Fruit fly (Drosophila melanogaster) whole organism, embryonic: ENCODE data around the gene CG14400.
A peak's percentile ranks its signal among the peaks of the same experiment; 100 is the strongest.

Experiments used
- ATbp ChIP-seq: fragments of 200-800 bp; sonication (Bioruptor generic); optimal IDR thresholded peaks from 2 replicates; lab custom pipeline; 2017; ENCODE audit warnings: missing biosample characterization, mild to moderate bottlenecking, missing genetic modification characterization, missing genetic modification reagents
- CG10321 ChIP-seq: fragments of 200-800 bp; sonication (Bioruptor generic); IDR thresholded peaks from 2 replicates; pipeline ENCODE4 v1.3.6; 2022; ENCODE audit warnings: missing biosample characterization, missing genetic modification characterization
- CG11247 ChIP-seq: fragments of 200-800 bp; sonication (Bioruptor generic); IDR thresholded peaks from 2 replicates; pipeline ENCODE4 v1.3.6; 2022; ENCODE audit warnings: missing biosample characterization, missing genetic modification characterization
- CG12071 ChIP-seq: fragments of 200-800 bp; sonication (Bioruptor generic); optimal IDR thresholded peaks from 3 replicates; lab custom pipeline; 2018; ENCODE audit warnings: missing biosample characterization, mild to moderate bottlenecking, missing genetic modification characterization
- CG12744 ChIP-seq: fragments of 200-800 bp; sonication (Bioruptor generic); optimal IDR thresholded peaks from 2 replicates; lab custom pipeline; 2016; ENCODE audit warnings: missing biosample characterization, missing genetic modification characterization
- CG13296 ChIP-seq: fragments of 200-800 bp; sonication (Bioruptor generic); optimal IDR thresholded peaks from 3 replicates; lab custom pipeline; 2018; ENCODE audit warnings: missing biosample characterization, mild to moderate bottlenecking, missing genetic modification characterization
- CG14441 ChIP-seq: fragments of 200-800 bp; sonication (Bioruptor generic); IDR thresholded peaks from 2 replicates; pipeline ENCODE4 v1.3.6; 2022; ENCODE audit warnings: missing biosample characterization, missing genetic modification characterization
- CG17361 ChIP-seq: fragments of 200-800 bp; sonication (Bioruptor generic); IDR thresholded peaks from 3 replicates; pipeline ENCODE4 v1.3.6; 2022; ENCODE audit warnings: missing biosample characterization, missing genetic modification characterization
- CG17568 ChIP-seq: fragments of 200-800 bp; sonication (Bioruptor generic); optimal IDR thresholded peaks from 2 replicates; lab custom pipeline; 2018; ENCODE audit warnings: missing biosample characterization, mild to moderate bottlenecking, missing genetic modification characterization, moderate library complexity
- CG18262 ChIP-seq: fragments of 200-800 bp; optimal IDR thresholded peaks from 3 replicates; lab custom pipeline; 2019; ENCODE audit warnings: missing biosample characterization, mild to moderate bottlenecking, missing genetic modification characterization, moderate library complexity
- CG18599 ChIP-seq: fragments of 200-800 bp; sonication (Bioruptor generic); optimal IDR thresholded peaks from 3 replicates; lab custom pipeline; 2017; ENCODE audit warnings: missing biosample characterization, missing genetic modification characterization, mild to moderate bottlenecking, moderate library complexity, missing genetic modification reagents
- CG2199 ChIP-seq: fragments of 200-800 bp; sonication (Bioruptor generic); IDR thresholded peaks from 3 replicates; pipeline ENCODE4 v1.3.6; 2022; ENCODE audit warnings: missing biosample characterization, missing genetic modification characterization
- CG31365 ChIP-seq: fragments of 200-800 bp; sonication (Bioruptor generic); optimal IDR thresholded peaks from 2 replicates; lab custom pipeline; 2018; ENCODE audit warnings: missing biosample characterization, mild to moderate bottlenecking, missing genetic modification characterization
- CG32767 ChIP-seq: fragments of 200-800 bp; sonication (Bioruptor generic); IDR thresholded peaks from 2 replicates; pipeline ENCODE4 v1.3.6; 2022; ENCODE audit warnings: missing biosample characterization, missing genetic modification characterization
- CG6654 ChIP-seq: fragments of 200-800 bp; sonication (Bioruptor generic); optimal IDR thresholded peaks from 2 replicates; lab custom pipeline; 2017; ENCODE audit warnings: missing biosample characterization, mild to moderate bottlenecking, missing genetic modification characterization
- CG6765 ChIP-seq: fragments of 200-800 bp; sonication (Bioruptor generic); optimal IDR thresholded peaks from 3 replicates; lab custom pipeline; 2017; ENCODE audit warnings: missing biosample characterization, mild to moderate bottlenecking, missing genetic modification characterization
- CG7987 ChIP-seq: fragments of 200-800 bp; sonication (Bioruptor generic); optimal IDR thresholded peaks from 2 replicates; lab custom pipeline; 2018; ENCODE audit warnings: missing biosample characterization, mild to moderate bottlenecking, missing genetic modification characterization, moderate library complexity
- CG8281 ChIP-seq: fragments of 200-800 bp; sonication (Bioruptor generic); optimal IDR thresholded peaks from 2 replicates; lab custom pipeline; 2018; ENCODE audit warnings: missing biosample characterization, mild to moderate bottlenecking, missing genetic modification characterization, moderate library complexity
- Camta ChIP-seq: fragments of 200-800 bp; sonication (Bioruptor generic); optimal IDR thresholded peaks from 2 replicates; lab custom pipeline; 2016; ENCODE audit warnings: missing biosample characterization, missing genetic modification characterization
- D ChIP-seq, 2 experiments: fragments of 200-800 bp in 1 of 2; fragments of >200 bp in 1 of 2; sonication (Bioruptor generic) in 1 of 2; optimal IDR thresholded peaks; 2 replicates in 1 of 2; 3 replicates in 1 of 2; lab custom pipeline; 2017; ENCODE audit warnings: mild to moderate bottlenecking in 1 of 2, missing biosample characterization in 1 of 2, missing genetic modification characterization in 1 of 2, missing genetic modification reagents in 1 of 2
- Dp ChIP-seq: fragments of 200-800 bp; sonication (Bioruptor generic); optimal IDR thresholded peaks from 2 replicates; lab custom pipeline; 2018; ENCODE audit warnings: missing biosample characterization, mild to moderate bottlenecking, missing genetic modification characterization, moderate library complexity
- E2f2 ChIP-seq: fragments of 200-800 bp; sonication (Bioruptor generic); IDR thresholded peaks from 2 replicates; pipeline ENCODE4 v1.3.6; 2022; ENCODE audit warnings: missing biosample characterization, missing genetic modification characterization
- HmgD ChIP-seq: fragments of 200-800 bp; sonication (Bioruptor generic); optimal IDR thresholded peaks from 3 replicates; lab custom pipeline; 2016; ENCODE audit warnings: missing biosample characterization, missing genetic modification characterization
- Hmx ChIP-seq: fragments of 200-800 bp; sonication (Bioruptor generic); optimal IDR thresholded peaks from 2 replicates; lab custom pipeline; 2016; ENCODE audit warnings: missing biosample characterization, missing genetic modification characterization
- MBD-R2 ChIP-seq: fragments of 200-800 bp; sonication (Bioruptor generic); IDR thresholded peaks from 2 replicates; pipeline ENCODE4 v1.3.6; 2022; ENCODE audit warnings: missing biosample characterization, missing genetic modification characterization
- NK7.1 ChIP-seq: fragments of 200-800 bp; sonication (Bioruptor generic); optimal IDR thresholded peaks from 3 replicates; lab custom pipeline; 2016; ENCODE audit warnings: missing biosample characterization, missing genetic modification characterization
- Nf-YA ChIP-seq: fragments of 200-800 bp; sonication (Bioruptor generic); IDR thresholded peaks from 2 replicates; pipeline ENCODE4 v1.3.6; 2022; ENCODE audit warnings: missing biosample characterization, missing genetic modification characterization
- Scr ChIP-seq: fragments of 200-800 bp; sonication (Bioruptor generic); IDR thresholded peaks from 2 replicates; pipeline ENCODE4 v1.3.6; 2022; ENCODE audit warnings: missing biosample characterization, missing genetic modification characterization; ENCODE audit not compliant: partially characterized antibody
- Spps ChIP-seq: fragments of 200-800 bp; sonication (Bioruptor generic); optimal IDR thresholded peaks from 2 replicates; lab custom pipeline; 2018; ENCODE audit warnings: missing biosample characterization, mild to moderate bottlenecking, missing genetic modification characterization
- Stat92E ChIP-seq, 3 experiments: fragments of >200 bp in 2 of 3; fragments of 200-800 bp in 1 of 3; sonication (Bioruptor generic) in 1 of 3; optimal IDR thresholded peaks; 2 replicates each; lab custom pipeline; 2017 to 2019; ENCODE audit warnings: missing biosample characterization in 3 of 3, missing genetic modification characterization in 3 of 3, mild to moderate bottlenecking in 1 of 3, moderate library complexity in 1 of 3
- az2 ChIP-seq: fragments of 200-800 bp; sonication (Bioruptor generic); optimal IDR thresholded peaks from 3 replicates; lab custom pipeline; 2016; ENCODE audit warnings: missing biosample characterization, missing genetic modification characterization
- br ChIP-seq: fragments of >200 bp; optimal IDR thresholded peaks from 2 replicates; lab custom pipeline; 2017
- cad ChIP-seq: fragments of >200 bp; optimal IDR thresholded peaks from 2 replicates; lab custom pipeline; 2017; ENCODE audit warnings: missing biosample characterization, missing genetic modification characterization
- da ChIP-seq: fragments of 200-800 bp; sonication (Bioruptor generic); optimal IDR thresholded peaks from 2 replicates; lab custom pipeline; 2016; ENCODE audit warnings: missing biosample characterization, missing genetic modification characterization
- exex ChIP-seq: fragments of 200-800 bp; sonication (Bioruptor generic); optimal IDR thresholded peaks from 4 replicates; lab custom pipeline; 2018; ENCODE audit warnings: missing biosample characterization, mild to moderate bottlenecking, missing genetic modification characterization, moderate library complexity
- fd3F ChIP-seq: fragments of 200-800 bp; sonication (Bioruptor generic); optimal IDR thresholded peaks from 2 replicates; lab custom pipeline; 2018; ENCODE audit warnings: missing biosample characterization, mild to moderate bottlenecking, missing genetic modification characterization, moderate library complexity
- fd64A ChIP-seq: fragments of 200-800 bp; sonication (Bioruptor generic); optimal IDR thresholded peaks from 3 replicates; lab custom pipeline; 2018; ENCODE audit warnings: missing biosample characterization, mild to moderate bottlenecking, missing genetic modification characterization
- insv ChIP-seq, 2 experiments: fragments of 200-800 bp; sonication (Bioruptor generic); optimal IDR thresholded peaks; 3 replicates each; lab custom pipeline; 2016 to 2018; ENCODE audit warnings: missing biosample characterization in 2 of 2, missing genetic modification characterization in 2 of 2
- jing ChIP-seq: fragments of 200-800 bp; sonication (Bioruptor generic); optimal IDR thresholded peaks from 2 replicates; lab custom pipeline; 2018; ENCODE audit warnings: missing biosample characterization, mild to moderate bottlenecking, missing genetic modification characterization
- nau ChIP-seq: fragments of 200-800 bp; sonication (Bioruptor generic); optimal IDR thresholded peaks from 3 replicates; lab custom pipeline; 2017; ENCODE audit warnings: missing biosample characterization, mild to moderate bottlenecking, missing genetic modification characterization, missing genetic modification reagents
- pb ChIP-seq: fragments of 200-800 bp; sonication (Bioruptor generic); optimal IDR thresholded peaks from 3 replicates; lab custom pipeline; 2016; ENCODE audit warnings: missing biosample characterization, missing genetic modification characterization
- row ChIP-seq: fragments of 200-800 bp; sonication (Bioruptor generic); IDR thresholded peaks from 3 replicates; pipeline ENCODE4 v1.3.6; 2022; ENCODE audit warnings: missing biosample characterization, missing genetic modification characterization
- so ChIP-seq: fragments of 200-800 bp; sonication (Bioruptor generic); IDR thresholded peaks from 3 replicates; pipeline ENCODE4 v1.3.6; 2022; ENCODE audit warnings: missing biosample characterization, missing genetic modification characterization
- ssp ChIP-seq: fragments of 200-800 bp; sonication (Bioruptor generic); IDR thresholded peaks from 2 replicates; pipeline ENCODE4 v1.3.6; 2022; ENCODE audit warnings: missing biosample characterization, missing genetic modification characterization
- stwl ChIP-seq: fragments of 200-800 bp; sonication (Bioruptor generic); optimal IDR thresholded peaks from 3 replicates; lab custom pipeline; 2018; ENCODE audit warnings: missing biosample characterization, mild to moderate bottlenecking, missing genetic modification characterization, moderate library complexity
- tin ChIP-seq: fragments of 200-800 bp; sonication (Bioruptor generic); optimal IDR thresholded peaks from 3 replicates; lab custom pipeline; 2016; ENCODE audit warnings: missing biosample characterization, missing genetic modification characterization
- trem ChIP-seq: fragments of 200-800 bp; optimal IDR thresholded peaks from 3 replicates; lab custom pipeline; 2019; ENCODE audit warnings: missing biosample characterization, mild to moderate bottlenecking, missing genetic modification characterization, moderate library complexity
- vnd ChIP-seq: fragments of 200-800 bp; sonication (Bioruptor generic); IDR thresholded peaks from 3 replicates; pipeline ENCODE4 v1.3.6; 2022; ENCODE audit warnings: missing biosample characterization, missing genetic modification characterization; ENCODE audit not compliant: partially characterized antibody
- vvl ChIP-seq: fragments of 200-800 bp; sonication (Bioruptor generic); IDR thresholded peaks from 2 replicates; pipeline ENCODE4 v1.3.6; 2022; ENCODE audit warnings: missing biosample characterization, missing genetic modification characterization

The CG14400 gene

DNA sequence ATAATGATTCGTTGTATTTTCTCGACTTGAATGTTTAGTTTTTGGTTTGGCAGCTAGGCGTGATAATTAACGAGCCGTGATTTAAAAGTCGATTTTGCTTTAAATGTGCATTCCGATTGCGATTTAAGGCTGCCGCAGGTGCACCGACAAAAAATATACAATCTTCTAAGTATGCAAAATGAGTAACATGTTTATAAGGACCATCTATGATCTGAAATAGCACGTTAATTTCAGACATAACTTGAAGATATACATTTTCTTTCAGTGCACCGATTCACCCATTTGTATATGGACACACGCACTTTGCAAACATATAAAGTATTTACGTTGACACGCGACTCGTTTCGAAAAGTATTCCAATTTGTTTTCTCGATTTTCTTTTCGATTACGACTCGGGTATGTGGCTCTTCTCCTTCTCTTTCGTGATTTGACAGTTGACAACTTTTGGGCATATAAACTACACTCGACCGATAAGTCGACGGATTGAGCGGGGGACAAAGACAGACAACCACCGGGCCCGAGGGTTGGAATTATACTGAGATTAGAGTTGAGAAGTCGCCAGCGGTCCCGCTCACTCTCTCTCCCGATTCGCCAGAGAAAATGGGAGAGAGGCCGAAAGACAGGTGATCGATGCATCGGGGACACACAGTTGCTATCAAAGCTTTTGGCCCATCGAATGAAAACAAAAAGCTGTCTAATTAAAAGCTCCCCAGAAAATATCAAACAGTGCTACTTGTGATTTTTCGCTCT, 32.3 kb upstream of the CG14400 start (continued):
- TF ChIP-seq vvl (GFP tag; lab: Robert Waterston, UW) (peak; percentile 31), CG18599 (GFP tag; lab: Kevin White, UChicago) (peak; percentile 13), CG10321 (GFP tag; lab: Robert Waterston, UW) (no peak), CG7987 (GFP tag; lab: Kevin White, UChicago) (peak; percentile 44), CG18262 (tag; lab: Kevin White, UChicago) (peak; percentile 41), exex (tag; lab: Kevin White, UChicago) (peak; percentile 62), stwl (no peak), MBD-R2 (GFP tag; lab: Robert Waterston, UW) (no peak), CG8281 (tag; lab: Kevin White, UChicago) (peak; percentile 5), CG14441 (GFP tag; lab: Robert Waterston, UW) (peak; percentile 29; the same call in 1 of the 2 replicates), pb (GFP tag; lab: Kevin White, UChicago) (no peak), CG32767 (GFP tag; lab: Robert Waterston, UW) (no peak), Dp (GFP tag; lab: Kevin White, UChicago) (no peak), so (GFP tag; lab: Robert Waterston, UW) (no peak), HmgD (GFP tag; lab: Kevin White, UChicago) (no peak), CG11247 (GFP tag; lab: Robert Waterston, UW) (no peak), ssp (GFP tag; lab: Robert Waterston, UW) (no peak), D (optimal IDR thresholded peaks at IDR 0.05; lab: Kevin White, UChicago) (no peak), D (GFP tag; optimal IDR thresholded peaks at IDR 0.05; lab: Kevin White, UChicago) (peak; percentile 59), CG17568 (GFP tag; lab: Kevin White, UChicago) (no peak), Camta (GFP tag; lab: Kevin White, UChicago) (peak; percentile 25), trem (tag; lab: Kevin White, UChicago) (no peak), CG17361 (peak; percentile 61; the same call in 2 of the 3 replicates), CG12071 (GFP tag; lab: Kevin White, UChicago) (peak; percentile 35), Scr (GFP tag; lab: Robert Waterston, UW) (no peak), CG2199 (GFP tag; lab: Robert Waterston, UW) (no peak), fd64A (GFP tag; lab: Kevin White, UChicago) (peak; percentile 36), jing (GFP tag; lab: Kevin White, UChicago) (no peak), CG12744 (GFP tag; lab: Kevin White, UChicago) (no peak), fd3F (no peak), ATbp (GFP tag; lab: Kevin White, UChicago) (peak; percentile 44), CG6654 (GFP tag; lab: Kevin White, UChicago) (no peak), tin (GFP tag; lab: Kevin White, UChicago) (peak; percentile 36), Hmx (GFP tag; lab: Kevin White, UChicago) (no peak), E2f2 (GFP tag; lab: Robert Waterston, UW) (no peak; the same call in 1 of the 2 replicates), da (GFP tag; lab: Kevin White, UChicago) (no peak), CG31365 (tag; lab: Kevin White, UChicago) (peak; percentile 3), Spps (tag; lab: Kevin White, UChicago) (peak; percentile 3), insv (GFP tag; optimal IDR thresholded peaks at IDR 0.05; lab: Kevin White, UChicago) (no peak), nau (GFP tag; lab: Kevin White, UChicago) (peak; percentile 11), row (GFP tag; lab: Robert Waterston, UW) (peak; percentile 32; the same call in 2 of the 3 replicates), NK7.1 (GFP tag; lab: Kevin White, UChicago) (no peak), Stat92E (GFP tag; optimal IDR thresholded peaks at IDR 0.05; lab: Kevin White, UChicago) (peak in 1 of 3 experiments; percentile 17), Nf-YA (no peak), vnd (GFP tag; lab: Robert Waterston, UW) (no peak), br (lab: Kevin White, UChicago) (no peak), CG13296 (no peak), CG6765 (GFP tag; lab: Kevin White, UChicago) (no peak), az2 (GFP tag; lab: Kevin White, UChicago) (peak; percentile 24), cad (GFP tag; lab: Kevin White, UChicago) (no peak)
